Worm (Caenorhabditis elegans): Measurements from ENCODE around the gene F49A5.10.

ce11 chrV:16916079-16916478 is 41.0 kb downstream of the F49A5.10 start, which contains the start of gene F09C6.10:
- TF ChIP-seq ceh-13 (GFP tag; optimal IDR thresholded peaks at IDR 0.05) (no peak), ama-1 (optimal IDR thresholded peaks at IDR 0.05) (no peak), flt-1 (GFP tag; IDR thresholded peaks at IDR 0.05) (no peak), hmbx-1 (tag; optimal IDR thresholded peaks at IDR 0.05) (no peak), sea-1 (GFP tag; conservative IDR thresholded peaks at IDR 0.05) (no peak), pes-1 (GFP tag; IDR thresholded peaks at IDR 0.05) (no peak), scrt-1 (GFP tag; IDR thresholded peaks at IDR 0.05) (no peak), tbx-11 (GFP tag; IDR thresholded peaks at IDR 0.05) (no peak), tbx-37 (GFP tag; conservative IDR thresholded peaks at IDR 0.05) (no peak), tra-4 (tag; optimal IDR thresholded peaks at IDR 0.05) (no peak), ets-7 (tag; optimal IDR thresholded peaks at IDR 0.05) (no peak), F13C5.2 (tag; optimal IDR thresholded peaks at IDR 0.05) (no peak), B0310.2 (tag; optimal IDR thresholded peaks at IDR 0.05) (no peak), ceh-36 (tag; optimal IDR thresholded peaks at IDR 0.05) (no peak)

Measured in whole organism, early embryonic.